Worm (Caenorhabditis elegans): ENCODE data around the gene K07H8.9.
A peak's percentile ranks its signal among the peaks of the same experiment; 100 is the strongest.

K07H8.9 gene

ce11 chrIV:8252856-8253255 lies 33.4 kb downstream of the K07H8.9 start (continued):
- TF ChIP-seq daf-12 (tag; optimal IDR thresholded peaks at IDR 0.05), result no peak
- TF ChIP-seq mdl-1 (tag; optimal IDR thresholded peaks at IDR 0.05), result peak; percentile 1 to 71
- no peak for TF ChIP-seq dpl-1 (GFP tag; optimal IDR thresholded peaks at IDR 0.05)
- no peak for TF ChIP-seq tag-97 (GFP tag; IDR thresholded peaks at IDR 0.05)

ce11 chrIV:8251346-8251745 lies 34.9 kb downstream of the K07H8.9 start:
- TF ChIP-seq lin-1 (GFP tag; IDR thresholded peaks at IDR 0.05) (no peak), Y48G9A.11 (GFP tag; IDR thresholded peaks at IDR 0.05) (no peak), egl-27 (tag; optimal IDR thresholded peaks at IDR 0.05) (no peak), R02D3.7 (tag; optimal IDR thresholded peaks at IDR 0.05) (no peak), php-3 (GFP tag; IDR thresholded peaks at IDR 0.05) (no peak), nhr-77 (tag; optimal IDR thresholded peaks at IDR 0.05) (peak; percentile 6), sdz-12 (GFP tag; optimal IDR thresholded peaks at IDR 0.05) (no peak), Y75B8A.6 (GFP tag; IDR thresholded peaks at IDR 0.05) (no peak), T26A8.4 (GFP tag; IDR thresholded peaks at IDR 0.05) (no peak), mep-1 (tag; optimal IDR thresholded peaks at IDR 0.05) (peak; percentile 26), zip-11 (GFP tag; IDR thresholded peaks at IDR 0.05) (no peak), ztf-7 (tag; optimal IDR thresholded peaks at IDR 0.05) (no peak), lin-13 (GFP tag; optimal IDR thresholded peaks at IDR 0.05) (no peak), vab-7 (GFP tag; IDR thresholded peaks at IDR 0.05) (no peak), lim-7 (GFP tag; IDR thresholded peaks at IDR 0.05) (no peak), dmd-6 (GFP tag; IDR thresholded peaks at IDR 0.05) (peak; percentile 75), Y105C5A.15 (GFP tag; IDR thresholded peaks at IDR 0.05) (no peak), mxl-2 (GFP tag; conservative IDR thresholded peaks at IDR 0.05) (no peak), rbr-2 (tag; optimal IDR thresholded peaks at IDR 0.05) (no peak), duxl-1 (tag; optimal IDR thresholded peaks at IDR 0.05; ENCODE audit: poor library complexity) (no peak), lin-39 (tag; optimal IDR thresholded peaks at IDR 0.05) (no peak), nhr-28 (tag; optimal IDR thresholded peaks at IDR 0.05) (peak; percentile 38), ceh-62 (tag; optimal IDR thresholded peaks at IDR 0.05) (no peak), dve-1 (tag; optimal IDR thresholded peaks at IDR 0.05; ENCODE audit: insufficient read depth) (peak; percentile 69), nhr-41 (GFP tag; IDR thresholded peaks at IDR 0.05) (no peak), ztf-11 (tag; optimal IDR thresholded peaks at IDR 0.05) (no peak), pha-4 (GFP tag; IDR thresholded peaks at IDR 0.05) (no peak), pha-4 (tag; optimal IDR thresholded peaks at IDR 0.05) (no peak), F37D6.2 (tag; optimal IDR thresholded peaks at IDR 0.05) (no peak), lsy-2 (tag; optimal IDR thresholded peaks at IDR 0.05) (no peak), hlh-11 (tag; optimal IDR thresholded peaks at IDR 0.05) (peak; percentile 21), D1046.2 (GFP tag; IDR thresholded peaks at IDR 0.05) (no peak), F10B5.3 (tag; optimal IDR thresholded peaks at IDR 0.05) (no peak), mdl-1 (tag; optimal IDR thresholded peaks at IDR 0.05) (peak in 1 of 2 experiments; percentile 45), nhr-48 (tag; optimal IDR thresholded peaks at IDR 0.05) (no peak), pqm-1 (tag; optimal IDR thresholded peaks at IDR 0.05) (peak; percentile 29), ceh-82 (tag; optimal IDR thresholded peaks at IDR 0.05) (no peak), mdt-29 (GFP tag; IDR thresholded peaks at IDR 0.05) (no peak), zfp-3 (GFP tag; conservative IDR thresholded peaks at IDR 0.05) (no peak), snpc-4 (tag; optimal IDR thresholded peaks at IDR 0.05) (no peak)
